Fruit fly (Drosophila melanogaster) whole organism, larva: ENCODE measurements around the gene TrpA1.

ENCODE experiments used
- noc ChIP-seq: fragments of 200-800 bp; sonication (Bioruptor generic); optimal IDR thresholded peaks from 3 replicates; lab custom pipeline; 2019; ENCODE audit warnings: missing biosample characterization, mild to moderate bottlenecking, missing genetic modification characterization, moderate library complexity

Gene TrpA1

DNA sequence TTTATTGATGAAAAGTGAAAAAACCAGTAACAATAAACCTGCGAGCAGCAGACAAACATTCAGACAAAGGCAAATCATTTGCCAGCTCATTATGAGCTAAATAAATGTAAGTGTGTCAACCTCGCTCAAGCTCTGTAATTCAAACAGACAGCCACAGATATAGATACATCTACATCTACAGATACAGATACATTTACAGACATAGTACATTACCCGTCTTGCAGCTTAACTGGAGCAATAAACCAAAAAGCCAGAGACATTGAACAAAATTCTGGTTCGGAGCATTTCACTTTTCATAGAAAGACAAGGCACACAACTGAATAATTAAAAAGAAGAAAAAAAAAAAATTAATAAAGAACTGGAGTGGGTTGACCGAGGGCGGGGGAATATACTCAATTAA, 14.7 kb upstream of the TrpA1 start:
- no peak for TF ChIP-seq noc

DNA sequence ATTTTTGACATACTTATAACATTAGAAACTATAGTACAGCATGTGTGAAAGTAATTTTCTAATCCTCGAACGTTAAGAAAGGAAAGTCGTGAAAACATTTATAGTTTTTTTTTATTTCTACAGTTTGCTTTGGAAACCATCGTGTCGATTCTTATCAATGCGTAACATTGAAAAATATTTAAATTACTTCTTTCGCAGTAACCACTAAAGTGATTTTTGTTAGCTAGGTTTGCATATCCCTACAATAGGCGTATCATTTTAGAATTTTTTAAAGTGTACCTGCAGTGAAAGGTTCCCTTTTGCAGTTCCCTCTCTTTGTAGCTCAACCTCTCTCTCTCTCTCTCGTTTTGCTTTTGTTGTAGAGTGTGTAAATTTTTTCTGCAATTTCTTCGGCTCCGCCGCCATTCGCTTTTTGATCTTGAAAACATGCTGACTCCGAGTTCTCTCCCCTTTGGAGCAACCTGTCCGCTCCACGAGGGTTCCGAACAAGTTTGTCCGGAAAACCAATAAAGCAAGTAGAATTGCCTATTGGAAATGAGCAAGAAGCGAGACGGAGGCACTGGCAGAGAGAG, 8.6 kb upstream of the TrpA1 start:
- no peak for TF ChIP-seq noc

DNA sequence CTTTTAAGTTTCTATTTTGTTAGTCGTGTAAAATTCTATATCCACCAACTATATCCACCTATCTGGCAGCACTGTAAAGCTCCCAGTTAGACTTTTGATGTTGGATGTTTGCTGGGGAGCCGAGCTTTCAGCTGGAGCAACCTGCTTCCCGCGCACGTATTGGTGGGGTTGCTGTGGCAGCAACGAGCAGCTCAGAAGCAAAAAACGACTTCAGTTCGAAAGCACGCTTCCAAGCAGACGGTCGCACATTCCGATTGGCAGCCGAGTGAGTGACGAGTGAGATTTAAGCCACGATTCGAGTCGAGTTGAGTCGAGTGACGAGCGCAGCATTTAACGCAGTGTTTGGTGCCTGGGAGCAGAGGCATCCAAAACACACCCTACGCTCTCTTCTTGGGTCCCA, 7.3 kb upstream of the TrpA1 start, which contains the start of the genes Tsp66E and mfr:
Tsp66E (plus strand) TSS at position 168 of the 400 bp plus-strand sequence.
mfr (minus strand) TSS at position 340 of the 400 bp plus-strand sequence.
- TF ChIP-seq noc, result no peak

DNA sequence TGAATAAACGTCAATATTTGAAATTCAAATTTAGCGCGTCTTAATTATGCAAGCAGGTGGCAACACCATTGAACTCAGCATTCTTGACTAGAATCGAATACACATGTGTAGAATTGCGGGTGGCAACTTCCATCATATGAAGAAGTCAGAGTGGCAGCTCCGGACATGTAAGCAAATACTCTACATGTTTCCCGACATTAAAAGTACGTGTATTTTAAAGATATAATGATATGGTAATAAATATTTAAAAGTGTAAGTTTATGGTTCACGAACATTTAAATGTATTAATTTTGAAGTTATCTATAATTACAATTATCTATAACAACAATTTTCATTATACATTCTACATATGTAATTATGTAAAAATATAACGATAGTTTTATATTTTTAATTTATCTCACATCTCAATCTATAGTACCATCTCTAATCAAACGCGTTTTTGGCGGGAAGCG, 13.8 kb downstream of the TrpA1 start, which contains the start of gene Mcm7:
Mcm7 (plus strand) TSS at position 430 of the 452 bp plus-strand sequence.
- TF ChIP-seq noc, result no peak

DNA sequence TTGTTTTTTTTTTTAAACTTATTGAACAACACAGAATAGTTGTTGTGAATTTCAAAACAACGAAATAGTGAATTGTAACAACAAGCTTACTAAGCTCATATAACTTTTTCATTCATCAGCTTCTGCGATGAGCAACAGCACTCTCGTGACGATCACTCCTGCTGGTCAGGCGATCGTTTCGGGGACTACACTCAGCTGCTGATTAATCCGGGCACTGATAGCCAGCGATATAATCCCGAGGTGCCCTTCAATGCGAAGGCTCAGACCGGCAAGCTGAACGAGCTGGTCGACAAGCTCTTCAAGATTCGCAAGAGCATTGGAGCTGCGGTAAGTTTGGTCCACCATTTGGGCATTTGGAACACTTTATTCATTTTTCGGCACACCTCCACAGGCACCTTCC, 16.5 kb downstream of the TrpA1 start, which contains the start of gene CG43169:
CG43169 (minus strand) TSS at position 101 of the 400 bp plus-strand sequence.
- TF ChIP-seq noc, result no peak

DNA sequence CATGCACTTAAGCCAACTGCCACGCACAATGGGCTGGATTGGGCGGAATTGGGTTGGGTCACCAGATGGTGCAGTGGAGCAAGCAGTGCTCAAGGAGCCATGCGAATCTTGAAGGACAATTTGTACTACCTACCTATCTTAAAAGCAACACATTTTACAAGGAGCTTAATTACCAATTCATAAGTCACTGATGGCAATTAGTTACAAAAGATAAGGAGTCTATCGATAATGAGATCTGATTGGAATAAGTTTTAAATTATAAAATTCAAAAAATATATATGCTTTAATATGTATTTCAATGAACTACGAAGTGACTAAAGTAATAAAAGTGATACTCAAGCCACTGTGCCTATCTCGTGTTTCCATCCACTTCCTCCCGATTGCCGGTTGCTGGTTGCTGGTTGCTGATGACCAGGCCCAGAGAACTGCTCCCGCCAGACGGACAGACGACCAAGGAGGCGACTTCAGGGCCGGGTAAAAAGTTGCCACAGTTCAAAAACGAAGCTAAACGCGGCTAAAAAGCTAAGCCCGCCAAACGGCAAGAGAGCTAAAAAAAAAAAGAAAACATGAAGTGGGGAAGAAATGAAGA, 23.1 kb downstream of the TrpA1 start:
- TF ChIP-seq noc, result no peak

DNA sequence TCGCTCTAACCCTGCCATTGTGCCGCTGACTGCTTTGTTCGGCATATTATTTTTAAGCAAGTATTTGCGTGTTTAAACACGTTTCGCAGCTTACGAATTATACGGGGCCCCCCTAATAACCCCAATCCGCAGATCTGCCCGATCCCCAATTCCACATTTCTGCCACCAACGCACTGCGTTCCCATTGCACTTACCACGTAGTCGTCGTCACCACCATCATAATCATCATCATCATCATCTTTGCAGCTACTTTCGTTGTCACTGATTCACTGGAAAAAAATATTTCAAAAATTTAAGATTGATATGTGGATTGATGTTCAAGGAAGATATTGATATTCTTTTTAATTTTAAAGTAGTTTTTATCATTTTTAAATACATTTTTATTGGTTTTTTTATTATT, 25.5 kb downstream of the TrpA1 start:
- no peak for TF ChIP-seq noc

DNA sequence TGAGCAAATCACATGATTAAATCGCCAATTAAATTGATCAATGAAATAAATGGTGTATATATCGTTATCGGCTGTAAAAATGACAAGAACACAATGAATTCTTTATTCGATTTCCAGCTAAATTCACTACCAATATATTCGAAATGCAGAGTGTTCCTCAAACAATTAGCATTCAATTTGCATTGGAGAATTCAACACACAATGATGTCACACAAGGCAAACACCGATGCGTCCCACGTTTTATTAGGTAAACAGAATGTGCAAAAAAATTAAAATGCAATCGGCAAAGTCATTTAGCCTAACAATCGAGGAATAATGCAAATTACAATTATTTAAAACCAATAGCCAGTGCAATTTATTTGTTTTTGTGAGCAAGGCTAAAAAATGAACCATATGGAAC, 26.6 kb downstream of the TrpA1 start:
- no peak for TF ChIP-seq noc

DNA sequence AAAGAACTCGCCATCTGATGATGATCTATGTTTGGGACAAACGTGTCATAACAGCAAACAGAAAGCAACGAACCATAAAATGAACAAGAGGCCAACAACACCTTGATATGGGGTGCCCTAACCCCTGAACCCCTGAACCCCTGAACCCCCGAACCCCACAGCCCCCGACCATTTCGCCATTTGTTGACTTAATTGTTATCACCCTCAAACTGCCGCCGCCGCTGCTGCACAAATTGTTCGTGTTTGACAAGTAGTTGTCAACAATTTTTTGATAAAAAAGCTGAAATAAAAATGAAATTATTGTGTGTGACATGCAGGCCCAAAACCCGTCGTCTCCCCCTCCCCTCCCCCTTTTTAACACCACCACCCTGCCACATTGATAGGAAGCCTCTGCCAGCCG, 31.9 kb downstream of the TrpA1 start:
- no peak for TF ChIP-seq noc

DNA sequence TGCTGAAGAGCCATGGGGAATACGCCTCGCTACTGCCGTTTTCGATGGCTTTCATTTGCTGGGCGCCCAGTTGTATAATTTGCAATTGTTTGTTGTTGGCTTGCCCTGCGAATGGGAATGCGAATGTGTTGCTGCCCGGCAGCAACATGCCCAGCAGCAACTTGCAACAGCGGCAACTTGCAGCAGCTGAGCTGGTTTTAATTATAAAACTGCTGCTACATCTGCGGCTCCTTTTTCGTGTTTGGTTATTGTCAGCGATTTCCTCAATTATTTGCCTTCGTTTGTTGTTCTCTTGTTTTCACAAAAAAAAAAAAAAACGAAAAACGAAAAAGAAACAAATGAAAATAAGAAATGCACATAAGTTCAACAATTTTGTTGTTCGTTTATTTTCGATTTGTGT, 34.0 kb downstream of the TrpA1 start:
- TF ChIP-seq noc, result no peak

DNA sequence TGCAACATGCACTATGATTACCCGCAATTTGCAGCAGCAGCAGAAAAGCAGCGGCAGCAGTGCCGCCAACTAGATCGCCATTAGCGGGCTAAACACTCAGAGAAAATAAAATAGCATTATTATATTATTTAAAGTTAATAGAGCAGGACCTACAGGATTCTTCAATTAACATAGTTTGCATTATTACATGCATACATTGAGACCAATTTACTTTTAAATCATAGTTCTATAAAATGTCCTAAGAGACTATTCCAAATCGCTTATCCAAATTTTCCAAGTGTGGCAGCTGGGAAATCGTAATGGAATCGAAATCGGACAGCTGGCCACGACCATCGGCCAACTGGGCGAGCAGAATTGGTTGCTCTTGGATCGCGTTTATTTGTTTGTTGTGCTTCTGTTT, 34.5 kb downstream of the TrpA1 start:
- no peak for TF ChIP-seq noc

DNA sequence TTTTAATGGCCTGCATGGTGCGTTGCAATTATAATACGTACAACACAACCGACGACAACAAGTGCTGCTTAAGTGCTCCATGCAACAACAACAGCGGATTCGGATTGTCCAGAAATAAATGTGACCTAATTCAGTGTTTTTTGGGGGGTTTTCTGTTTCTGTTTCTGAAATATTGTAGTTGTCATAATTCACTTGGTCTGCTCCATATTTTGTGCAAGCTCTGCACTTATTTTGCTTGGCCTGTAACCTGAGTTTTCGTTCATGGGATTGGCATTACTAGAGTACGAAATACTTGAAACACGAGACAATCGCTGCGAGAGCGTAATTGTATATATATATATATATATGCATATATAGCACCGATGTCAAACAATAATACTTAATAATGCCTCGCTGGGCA, 35.7 kb downstream of the TrpA1 start:
- no peak for TF ChIP-seq noc

DNA sequence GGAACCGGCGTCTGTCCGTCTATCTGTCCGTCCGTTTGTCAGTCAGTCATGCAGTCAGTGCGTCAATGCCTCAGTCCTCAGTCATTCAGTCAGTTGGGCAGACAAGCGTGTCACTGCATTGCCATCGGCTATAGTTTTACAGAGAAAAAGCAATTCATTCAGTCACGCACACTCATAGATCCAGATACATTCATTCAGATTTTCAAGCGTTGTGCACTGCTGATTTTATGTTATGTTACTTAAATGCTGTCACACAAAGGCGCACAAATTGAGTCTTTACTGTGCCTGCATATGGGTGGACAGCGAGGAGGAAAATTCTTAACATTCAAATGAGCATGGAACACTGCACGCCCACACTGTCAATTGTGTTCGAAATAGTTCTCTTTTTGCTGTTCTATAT, 39.8 kb downstream of the TrpA1 start:
- no peak for TF ChIP-seq noc

DNA sequence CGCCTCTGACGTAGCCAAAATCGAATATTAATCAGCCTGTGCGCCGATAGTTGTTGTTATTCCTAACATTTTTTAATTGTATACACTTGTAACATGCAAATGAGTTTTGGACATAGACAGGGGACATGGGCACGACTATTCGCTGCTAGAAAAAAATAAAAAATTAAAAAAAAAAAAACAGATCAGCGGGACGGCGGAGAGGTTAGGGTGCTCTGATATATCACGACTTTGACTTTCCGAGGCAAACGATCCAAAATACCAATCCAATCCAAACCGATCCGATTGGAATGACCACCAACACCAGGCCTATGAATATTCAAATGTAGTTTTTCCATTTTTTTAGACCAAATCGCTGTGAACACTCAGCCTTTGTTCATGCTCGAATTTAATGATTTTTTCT, 44.3 kb downstream of the TrpA1 start:
- TF ChIP-seq noc, result no peak

DNA sequence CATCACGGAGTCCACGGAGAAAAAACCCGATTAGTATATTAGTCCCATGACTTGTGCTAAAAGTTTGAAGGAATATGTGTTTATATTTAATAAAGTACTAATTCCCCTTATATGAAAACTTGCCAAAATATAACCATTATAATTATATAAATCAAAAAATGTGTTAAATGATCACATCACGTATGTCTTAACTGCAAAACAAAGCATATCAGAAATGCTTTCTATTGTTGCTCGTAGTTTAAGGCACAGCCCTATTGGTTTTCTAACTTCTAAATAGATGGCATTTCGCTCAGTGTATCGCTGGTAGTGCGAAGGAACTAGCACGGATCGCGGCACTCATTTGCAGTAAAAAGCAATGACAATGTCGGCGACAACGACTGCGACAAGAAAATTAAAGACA, 45.1 kb downstream of the TrpA1 start:
- TF ChIP-seq noc, result no peak

DNA sequence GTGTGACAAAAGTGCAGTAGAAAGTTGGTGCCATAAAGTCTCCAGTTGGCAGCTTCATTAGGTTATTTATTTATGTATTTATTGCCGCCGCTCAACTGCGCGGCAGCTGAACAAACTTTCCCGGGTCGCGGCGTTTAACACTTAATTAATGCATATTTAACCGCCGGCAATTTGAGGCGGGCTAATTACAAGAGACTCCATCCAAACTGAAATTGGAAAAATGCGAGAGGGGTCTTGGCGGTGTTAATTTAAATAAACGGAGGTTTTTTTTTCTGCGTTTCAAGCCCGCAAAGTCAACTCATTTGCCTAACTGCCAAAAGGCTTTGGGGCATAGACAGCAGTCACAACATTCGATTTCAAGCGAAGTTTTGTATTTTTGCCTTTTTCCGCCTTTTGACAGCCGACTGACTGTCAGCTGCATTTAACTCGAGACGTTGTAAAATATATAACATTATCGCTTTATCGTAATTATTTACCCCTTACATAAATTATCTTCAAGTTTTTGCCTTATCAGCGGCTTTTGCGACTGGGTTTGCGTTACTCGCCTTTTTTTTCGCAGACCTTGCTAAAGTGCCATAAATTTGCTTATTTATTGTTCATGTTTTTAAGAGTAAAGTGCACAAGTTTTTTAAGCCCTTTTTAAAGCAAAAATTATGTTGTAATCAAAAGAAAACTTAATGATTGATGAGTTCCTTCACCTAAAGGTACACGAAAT, 47.2 kb downstream of the TrpA1 start:
- no peak for TF ChIP-seq noc

DNA sequence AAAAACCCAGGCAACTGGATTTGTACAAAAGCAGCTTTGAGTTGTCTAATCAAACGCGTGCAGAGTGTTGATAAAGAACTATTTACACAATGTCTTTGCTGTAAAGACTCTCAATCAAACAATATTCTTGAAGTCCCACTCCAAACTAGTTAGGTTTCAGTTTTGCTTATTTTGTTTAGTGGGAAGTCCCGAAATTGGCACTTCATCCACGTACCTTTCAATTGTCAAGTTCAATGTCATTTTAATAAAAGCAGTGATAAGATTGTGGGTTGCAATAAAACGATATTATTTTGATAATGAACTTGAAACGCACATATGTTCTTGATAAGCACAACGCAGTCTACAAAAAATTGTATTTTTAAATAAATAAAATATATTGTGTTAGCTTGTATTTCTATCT, 48.1 kb downstream of the TrpA1 start:
- TF ChIP-seq noc, result no peak

DNA sequence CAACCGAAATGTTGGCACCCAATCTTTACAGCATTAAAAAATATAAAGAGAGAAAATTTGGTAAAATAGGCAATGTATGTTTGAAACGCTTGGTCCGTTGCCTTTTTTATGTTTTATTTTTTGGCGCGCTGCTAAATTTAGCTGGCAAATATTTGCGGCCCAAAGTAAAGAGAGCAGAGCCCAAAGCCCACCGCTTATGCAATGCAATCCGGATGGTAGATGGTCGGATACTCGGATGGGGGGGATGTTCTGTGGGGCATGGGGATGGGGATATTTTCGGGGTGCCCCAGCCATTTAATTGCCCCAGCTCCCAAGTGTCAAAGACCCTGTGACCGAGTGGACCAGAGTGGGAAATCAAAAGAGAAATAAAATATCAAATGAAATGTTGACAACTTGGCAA, 49.7 kb downstream of the TrpA1 start:
- no peak for TF ChIP-seq noc
